Fruit fly (Drosophila melanogaster) S2 (cell line): ENCODE data around the gene CG6495.

Source experiments
- CG8478 ChIP-seq: fragments of >200 bp; optimal IDR thresholded peaks from 2 replicates; lab custom pipeline; 2018
- CTCF ChIP-seq, 2 experiments: fragments of >200 bp; optimal IDR thresholded peaks; 2 replicates each; lab custom pipeline; 2018

CG6495 gene

DNA sequence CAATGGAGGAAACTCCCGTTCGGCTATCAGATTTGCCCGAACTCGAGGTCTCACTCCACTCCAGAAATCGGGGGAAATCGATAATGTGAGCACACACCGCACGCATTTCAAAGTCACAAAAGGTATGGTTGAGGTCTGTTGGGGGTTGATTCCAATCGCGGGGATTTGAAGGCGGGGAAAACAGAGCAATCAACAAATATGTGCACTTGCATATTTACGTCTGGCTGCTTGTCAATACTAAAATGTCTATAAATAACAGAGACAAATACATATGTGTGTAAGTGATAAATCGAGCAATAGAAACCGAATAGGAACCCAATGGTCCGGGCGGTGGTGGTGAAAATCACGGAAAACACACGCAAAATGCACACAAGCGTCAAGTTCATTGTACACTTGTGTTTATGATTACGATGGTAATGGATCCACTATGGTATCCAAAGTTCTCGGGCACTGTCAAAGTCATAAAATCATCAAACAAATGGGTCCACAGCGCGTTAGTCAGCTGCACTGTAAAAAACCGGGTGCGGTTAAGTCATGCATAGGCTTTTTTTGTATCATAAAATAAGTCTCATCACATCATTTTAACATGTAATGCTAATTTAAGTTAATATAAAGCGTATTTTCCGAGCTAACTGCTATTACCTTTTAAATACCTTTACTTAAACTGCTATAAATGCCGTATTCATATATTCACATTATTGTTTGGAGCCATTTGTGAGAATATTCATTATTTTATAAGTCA, 8.9 kb upstream of the CG6495 start:
- no peak for TF ChIP-seq CTCF (optimal IDR thresholded peaks at IDR 0.05; lab: Kevin White, UChicago)
- no peak for TF ChIP-seq CG8478 (lab: Kevin White, UChicago)

DNA sequence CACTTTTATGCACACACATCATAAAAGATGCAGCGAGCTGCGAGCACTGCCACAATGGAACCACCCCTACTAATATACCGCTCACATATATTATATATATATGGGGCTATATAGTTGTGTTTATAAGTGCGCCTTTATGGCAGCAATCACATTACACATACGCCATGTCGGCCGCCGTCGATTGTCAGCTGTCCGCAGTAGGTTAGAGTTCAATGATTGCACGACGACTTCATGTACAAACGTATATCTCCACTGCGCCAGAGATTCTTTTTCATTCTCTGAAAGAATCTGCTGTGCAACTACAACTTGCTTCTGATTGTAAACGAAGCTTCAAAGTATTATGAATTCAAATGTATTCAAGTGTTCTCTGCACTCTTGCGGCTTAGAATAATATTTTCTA, 8.2 kb upstream of the CG6495 start:
- TF ChIP-seq CG8478 (lab: Kevin White, UChicago) = no peak
- no peak for TF ChIP-seq CTCF (optimal IDR thresholded peaks at IDR 0.05; lab: Kevin White, UChicago)

DNA sequence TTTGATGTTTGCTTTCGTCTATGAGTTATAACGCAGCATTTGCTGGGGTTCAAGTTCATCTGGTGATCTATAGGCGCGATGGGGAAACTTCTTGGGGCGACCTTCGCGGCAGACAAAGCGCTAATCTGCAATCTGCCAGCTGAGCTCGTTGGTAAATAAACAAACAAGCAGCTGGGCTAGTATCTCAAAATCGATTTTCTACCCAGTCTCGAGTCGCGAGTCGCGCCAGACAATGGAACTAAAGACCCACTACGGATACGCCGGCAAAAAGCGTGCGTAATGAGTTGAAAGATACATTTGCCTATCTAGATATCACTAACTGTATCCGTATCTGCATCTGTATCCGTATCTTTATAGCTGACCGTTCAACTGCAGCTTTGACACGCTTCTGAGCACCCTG, 7.3 kb upstream of the CG6495 start:
- TF ChIP-seq CG8478 (lab: Kevin White, UChicago) (no peak), CTCF (optimal IDR thresholded peaks at IDR 0.05; lab: Kevin White, UChicago) (no peak)

DNA sequence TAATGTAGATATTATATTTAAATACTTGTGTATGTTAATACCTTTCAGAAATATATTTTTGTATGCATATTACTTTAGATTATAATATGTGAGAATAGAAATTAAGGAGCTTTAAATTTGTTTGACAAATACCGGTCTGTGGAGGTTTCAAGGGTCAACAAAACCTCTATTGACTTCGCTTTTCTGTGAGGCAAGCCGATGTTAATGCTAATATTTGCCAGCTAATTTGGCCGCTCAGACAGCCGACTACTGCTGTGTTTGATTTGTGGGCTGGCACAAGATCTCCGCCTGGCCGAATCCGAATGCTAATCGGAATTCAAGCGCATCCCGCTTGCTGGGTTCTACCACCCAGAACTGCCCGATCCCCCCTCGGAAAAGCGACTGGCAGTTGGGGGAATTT, 6.3 kb upstream of the CG6495 start:
- TF ChIP-seq CTCF (optimal IDR thresholded peaks at IDR 0.05; lab: Kevin White, UChicago) (no peak), CG8478 (lab: Kevin White, UChicago) (no peak)

DNA sequence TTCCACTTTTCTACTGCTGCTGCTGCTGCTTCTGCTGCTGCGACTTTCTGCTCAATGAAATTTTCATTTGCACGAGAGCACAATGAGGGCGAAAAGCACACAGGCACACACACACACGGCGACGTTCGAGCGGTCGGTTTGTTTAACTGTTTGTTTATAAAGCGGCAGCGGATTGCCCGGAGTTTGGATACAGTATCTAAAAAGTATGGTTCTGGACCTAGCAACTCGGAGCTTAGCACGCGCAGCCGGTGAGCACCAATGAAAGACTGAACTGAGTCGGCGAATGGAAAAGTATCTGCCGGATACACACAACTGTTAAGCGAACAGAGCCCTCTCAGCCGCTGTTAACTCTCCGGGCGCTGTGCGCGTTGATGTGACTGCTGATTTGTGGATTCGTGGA, 4.9 kb upstream of the CG6495 start, which contains the start of gene CG17124:
CG17124 (minus strand) TSS at position 277 of the 400 bp plus-strand sequence.
- no peak for TF ChIP-seq CG8478 (lab: Kevin White, UChicago)
- TF ChIP-seq CTCF (optimal IDR thresholded peaks at IDR 0.05; lab: Kevin White, UChicago) = no peak

DNA sequence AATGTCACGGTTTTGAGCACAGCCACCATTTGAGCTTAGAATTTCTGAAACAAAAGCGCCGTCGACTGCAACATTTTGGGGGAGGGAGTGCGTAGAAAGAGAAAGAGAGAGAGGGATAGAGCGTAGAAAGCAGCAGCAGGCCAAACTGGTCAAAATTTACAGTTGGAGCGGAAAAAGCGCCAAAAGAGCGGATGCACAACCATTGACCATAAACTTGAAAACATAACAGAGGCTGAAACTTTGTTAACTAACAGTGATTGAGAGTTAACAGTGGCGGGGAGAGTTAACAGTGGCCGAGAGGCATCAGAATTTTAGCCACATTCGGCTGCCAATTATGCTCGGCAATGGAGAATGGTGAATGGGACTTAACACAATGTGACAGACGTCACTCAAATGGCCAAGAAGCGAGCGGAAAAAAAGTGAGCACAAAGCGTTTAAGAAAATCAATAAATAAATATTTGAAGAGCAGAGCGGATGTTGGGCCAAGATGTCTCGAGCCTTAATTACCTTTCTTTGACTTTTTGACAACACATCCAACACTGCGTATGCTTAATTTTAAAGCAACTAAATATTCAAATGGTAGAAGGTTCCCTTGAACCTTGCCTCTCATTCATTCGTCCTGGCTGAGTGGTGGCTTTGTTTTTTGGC, 3.8 kb upstream of the CG6495 start:
- TF ChIP-seq CTCF (optimal IDR thresholded peaks at IDR 0.05; lab: Kevin White, UChicago) (no peak), CG8478 (lab: Kevin White, UChicago) (no peak)

DNA sequence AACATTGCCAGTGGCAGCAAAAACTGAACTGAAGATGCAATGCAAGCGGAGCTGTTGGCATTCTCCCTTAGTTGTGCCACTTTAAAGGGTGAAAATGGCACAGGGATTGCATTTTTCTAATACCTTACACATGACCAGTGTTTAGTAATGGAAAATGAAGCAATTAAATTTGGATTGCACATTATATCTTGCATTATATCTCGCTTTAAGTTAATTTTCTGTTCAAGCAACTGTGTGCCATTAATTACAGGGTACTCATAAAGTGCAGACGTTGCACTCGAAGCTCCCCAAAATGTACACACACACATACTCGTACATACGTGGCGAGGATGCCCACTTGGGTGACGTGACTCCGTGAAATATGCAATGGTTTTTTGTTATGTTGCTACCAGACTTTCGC, 1.3 kb upstream of the CG6495 start:
- TF ChIP-seq CG8478 (lab: Kevin White, UChicago) (no peak), CTCF (optimal IDR thresholded peaks at IDR 0.05; lab: Kevin White, UChicago) (no peak)

DNA sequence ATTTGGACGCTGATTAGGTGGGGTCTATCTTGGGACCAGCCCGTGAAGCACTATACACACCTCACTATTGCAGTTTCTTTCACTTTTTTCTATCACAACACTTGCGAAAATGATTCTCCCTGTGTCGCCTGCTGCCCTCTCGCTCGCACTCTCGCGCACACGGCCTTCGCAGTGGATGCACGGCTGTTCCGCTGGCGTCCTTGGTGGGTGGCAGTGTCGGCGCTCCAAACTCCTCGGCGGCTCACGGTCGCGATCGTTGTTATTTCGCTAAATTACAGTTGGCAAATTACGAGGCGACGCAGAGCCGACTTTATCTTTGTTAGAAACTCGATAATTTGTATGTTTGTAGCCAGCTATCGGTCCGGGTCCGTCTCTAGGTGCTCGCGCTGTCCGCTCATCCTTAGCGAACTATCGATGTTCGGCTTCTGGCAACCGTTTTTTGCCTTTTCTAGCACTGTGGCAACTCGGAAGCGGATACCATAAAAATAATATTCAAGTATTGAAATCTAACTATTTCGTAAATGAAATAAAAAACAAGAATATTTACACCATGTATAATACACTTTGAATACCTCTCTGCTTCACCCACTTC, 6.8 kb downstream of the CG6495 start, which contains the start of gene Ubc2:
Ubc2 (minus strand) TSS at position 410 of the 592 bp plus-strand sequence.
- TF ChIP-seq CG8478 (lab: Kevin White, UChicago) (no peak), CTCF (optimal IDR thresholded peaks at IDR 0.05; lab: Kevin White, UChicago) (peak in 1 of 2 experiments; percentile 28)

DNA sequence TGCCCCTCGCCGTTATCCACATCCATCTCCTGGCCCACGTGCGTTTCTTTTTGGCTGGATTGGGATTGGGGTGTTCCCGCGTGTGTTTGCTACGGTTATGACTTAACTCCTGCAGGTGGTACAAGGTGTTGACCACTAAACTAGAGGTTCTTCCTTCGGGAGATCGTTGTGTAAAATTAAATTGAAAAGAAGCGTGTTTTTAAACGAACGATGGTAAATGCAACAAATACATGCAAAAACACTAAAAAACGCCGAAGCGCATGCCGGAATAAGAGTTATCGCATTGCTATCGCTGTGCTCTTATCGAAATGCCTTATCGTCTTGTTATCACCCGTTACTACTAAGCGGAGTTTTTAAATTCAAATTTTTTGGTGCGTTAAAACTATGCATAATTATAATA, 8.8 kb downstream of the CG6495 start, which contains the start of gene CG6724:
CG6724 (minus strand) TSS at position 245 of the 400 bp plus-strand sequence.
- TF ChIP-seq CTCF (optimal IDR thresholded peaks at IDR 0.05; lab: Kevin White, UChicago) (no peak), CG8478 (lab: Kevin White, UChicago) (no peak)

DNA sequence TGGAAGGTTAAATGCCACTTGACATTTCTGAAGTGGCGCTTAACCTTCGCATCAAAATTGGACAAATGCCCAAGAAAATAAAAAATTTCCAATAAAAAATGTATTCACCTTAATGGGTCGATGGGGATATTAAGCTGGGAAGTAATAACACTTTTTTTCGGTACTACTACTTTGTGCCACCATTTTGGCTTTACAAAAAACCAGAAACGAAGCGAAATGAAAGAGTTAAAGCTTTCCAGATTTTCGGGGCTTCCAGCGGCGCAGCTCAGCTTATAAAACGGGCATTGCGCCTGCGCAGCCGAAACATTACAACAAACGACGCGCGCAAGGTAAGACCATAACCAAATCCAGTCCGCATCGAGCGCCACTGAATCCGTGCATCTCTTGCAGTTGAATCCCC, 9.7 kb downstream of the CG6495 start, which contains the start of gene CG17127:
CG17127 (plus strand) TSS at position 301 of the 400 bp plus-strand sequence.
- TF ChIP-seq CTCF (optimal IDR thresholded peaks at IDR 0.05; lab: Kevin White, UChicago) = no peak
- TF ChIP-seq CG8478 (lab: Kevin White, UChicago) = no peak

DNA sequence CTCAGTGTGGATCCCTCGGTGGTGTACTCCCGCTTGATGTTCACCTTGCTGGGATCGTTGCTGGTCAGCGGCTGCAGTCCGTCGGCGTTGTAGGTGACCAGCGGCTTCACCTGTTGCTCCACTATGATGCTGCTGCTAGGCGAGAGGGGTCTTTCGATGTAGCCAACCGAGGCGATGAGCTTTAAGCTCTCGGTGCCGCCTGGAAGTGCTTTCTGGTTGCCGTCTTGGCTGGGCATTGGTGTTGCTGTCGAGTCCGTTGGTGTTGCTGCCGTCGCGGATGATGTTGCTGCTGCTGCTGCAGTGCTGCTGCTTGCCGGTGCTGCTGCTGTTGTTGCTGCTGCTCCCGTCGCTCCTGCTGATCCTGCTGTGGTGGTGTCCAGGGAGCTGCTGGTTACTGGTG, 13.1 kb downstream of the CG6495 start:
- TF ChIP-seq CTCF (optimal IDR thresholded peaks at IDR 0.05; lab: Kevin White, UChicago) = no peak
- TF ChIP-seq CG8478 (lab: Kevin White, UChicago) = no peak

DNA sequence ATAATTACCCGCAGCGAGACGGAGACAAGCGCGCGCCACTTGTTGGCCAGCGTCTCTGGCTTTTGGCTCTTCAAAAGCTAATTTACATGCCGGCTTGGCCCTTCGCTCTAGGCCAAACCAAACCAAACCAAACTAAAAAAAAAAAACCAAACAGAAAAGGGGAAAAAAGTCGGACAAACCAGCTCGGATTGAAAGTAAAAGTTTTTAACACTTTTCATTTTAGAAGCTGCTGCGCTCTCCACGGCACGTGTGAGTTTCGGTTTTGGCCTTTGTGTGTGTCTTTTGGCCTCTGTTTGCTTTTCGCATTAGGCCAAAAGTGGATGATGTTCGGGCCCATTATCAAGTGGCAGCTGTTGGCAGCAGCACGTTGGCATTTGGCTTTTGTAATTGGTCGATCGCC, 20.3 kb downstream of the CG6495 start:
- TF ChIP-seq CTCF (optimal IDR thresholded peaks at IDR 0.05; lab: Kevin White, UChicago) (no peak), CG8478 (lab: Kevin White, UChicago) (no peak)

DNA sequence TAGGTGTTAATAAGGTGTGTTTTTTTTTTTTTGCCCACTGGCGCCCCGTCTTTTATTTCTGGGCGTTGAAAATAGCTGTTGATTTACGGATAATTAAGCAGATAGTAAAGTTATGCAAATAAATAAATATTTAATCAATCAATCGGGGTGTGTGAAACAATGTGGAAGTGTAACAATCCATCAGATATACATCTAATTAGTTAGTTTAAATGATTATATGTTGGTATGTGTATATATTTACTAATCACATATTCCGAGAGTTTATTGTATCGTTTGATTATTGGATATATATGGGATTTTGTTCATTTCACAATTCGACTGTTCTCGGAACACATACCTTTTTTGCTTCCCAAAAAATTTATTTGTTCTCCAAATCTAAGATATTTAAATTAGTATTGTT, 29.0 kb downstream of the CG6495 start, which contains the start of gene CG31870:
CG31870 (plus strand) TSS at position 301 of the 400 bp plus-strand sequence.
- TF ChIP-seq CG8478 (lab: Kevin White, UChicago) (no peak), CTCF (optimal IDR thresholded peaks at IDR 0.05; lab: Kevin White, UChicago) (no peak)

DNA sequence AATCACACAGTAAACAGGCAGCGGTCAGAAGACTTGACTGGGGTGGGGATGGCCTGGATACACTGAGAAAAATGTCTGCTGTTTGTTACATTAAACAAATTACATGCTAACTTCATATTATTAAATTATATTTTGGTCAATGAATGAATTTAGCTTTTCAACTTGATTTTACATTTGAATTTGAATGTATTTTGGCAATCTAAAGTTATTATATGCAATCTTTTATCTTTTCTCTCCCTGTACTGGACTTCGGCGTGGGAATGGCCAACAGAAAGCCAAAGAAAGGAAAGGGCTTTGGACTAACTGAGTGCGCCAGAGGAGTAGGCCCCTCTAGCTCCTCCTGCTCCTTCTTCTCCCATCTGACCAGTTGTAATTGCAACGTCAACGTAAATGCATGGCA, 30.4 kb downstream of the CG6495 start:
- TF ChIP-seq CG8478 (lab: Kevin White, UChicago) (no peak), CTCF (optimal IDR thresholded peaks at IDR 0.05; lab: Kevin White, UChicago) (no peak)

DNA sequence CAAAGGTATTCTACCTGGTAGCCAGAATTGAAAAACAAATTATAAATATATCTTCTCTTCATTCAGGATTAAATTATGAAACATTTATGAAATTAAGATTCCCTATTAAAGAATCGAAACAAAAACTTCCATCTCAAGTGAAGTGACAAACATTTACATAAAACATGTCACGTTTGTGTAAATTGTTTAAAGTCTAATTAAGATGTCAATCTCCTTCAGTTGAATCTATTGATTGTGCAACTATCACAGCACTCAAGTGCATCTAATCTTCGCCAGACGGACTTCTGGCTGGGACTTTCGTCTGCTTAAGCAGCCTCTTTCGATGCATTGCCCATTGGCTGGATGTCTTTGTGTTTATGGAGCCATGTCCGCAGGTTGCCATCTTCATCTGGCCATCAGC, 31.2 kb downstream of the CG6495 start:
- TF ChIP-seq CTCF (optimal IDR thresholded peaks at IDR 0.05; lab: Kevin White, UChicago) = no peak
- TF ChIP-seq CG8478 (lab: Kevin White, UChicago) = no peak
